Fruit fly (Drosophila melanogaster): ENCODE measurements around the gene CG43153.

The CG43153 gene

DNA sequence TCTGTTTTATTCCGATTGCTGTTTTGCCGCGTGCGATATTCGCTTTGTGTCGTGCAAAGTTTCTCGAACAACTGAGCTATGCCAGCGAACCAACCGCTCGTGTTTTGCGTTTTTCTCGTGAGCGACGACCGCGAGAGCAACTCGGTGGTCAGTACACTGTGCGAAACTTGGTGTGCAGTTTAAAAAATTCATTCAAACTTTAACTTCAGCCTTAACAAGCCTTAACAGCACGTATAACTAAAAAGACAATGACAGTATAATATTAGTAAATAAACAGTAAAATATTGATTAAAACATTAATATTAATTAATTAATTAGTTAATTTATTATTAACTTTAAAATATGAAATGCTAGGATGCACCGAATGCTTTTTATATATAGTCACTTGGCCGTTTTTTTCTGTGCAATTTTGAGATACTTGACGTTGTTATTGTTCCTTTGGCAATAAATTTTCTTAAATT lies 5.6 kb upstream of the CG43153 start, which contains the start of gene CG31705 (continued):
- peak; percentile 49 for TF ChIP-seq CG10209 (GFP tag; optimal IDR thresholded peaks at IDR 0.05)
- peak; percentile 41; the same call in 1 of the 2 replicates for TF ChIP-seq CG8765 (GFP tag; IDR thresholded peaks at IDR 0.05)
- TF ChIP-seq dmrt99B (tag; optimal IDR thresholded peaks at IDR 0.05): peak; percentile 60
- TF ChIP-seq Myb (GFP tag; optimal IDR thresholded peaks at IDR 0.05): no peak
- no peak for TF ChIP-seq nau (GFP tag; optimal IDR thresholded peaks at IDR 0.05)
- no peak for TF ChIP-seq CG9609 (GFP tag; optimal IDR thresholded peaks at IDR 0.05)
- TF ChIP-seq CG14710 (tag; optimal IDR thresholded peaks at IDR 0.05): no peak
- TF ChIP-seq CTCF (GFP tag; optimal IDR thresholded peaks at IDR 0.05): no peak
- TF ChIP-seq Fer2 (tag; optimal IDR thresholded peaks at IDR 0.05): no peak
- TF ChIP-seq CG5180 (GFP tag; optimal IDR thresholded peaks at IDR 0.05): no peak
- TF ChIP-seq pnt (GFP tag; optimal IDR thresholded peaks at IDR 0.05): no peak
- TF ChIP-seq gt (GFP tag; IDR thresholded peaks at IDR 0.05): no peak
- TF ChIP-seq sens (GFP tag): peak; percentile 63
- TF ChIP-seq CG15479 (GFP tag; optimal IDR thresholded peaks at IDR 0.05): no peak
- no peak for TF ChIP-seq ssp (GFP tag; IDR thresholded peaks at IDR 0.05)
- TF ChIP-seq Dip2 (GFP tag; IDR thresholded peaks at IDR 0.05): no peak
- no peak for TF ChIP-seq kay (GFP tag; optimal IDR thresholded peaks at IDR 0.05)
- TF ChIP-seq p53 (GFP tag; optimal IDR thresholded peaks at IDR 0.05): no peak
- no peak for TF ChIP-seq CG4282 (GFP tag; optimal IDR thresholded peaks at IDR 0.05)
- TF ChIP-seq CG6175 (GFP tag; IDR thresholded peaks at IDR 0.05): no peak
- no peak for TF ChIP-seq Hsf (GFP tag; optimal IDR thresholded peaks at IDR 0.05)
- peak; percentile 48; the same call in 1 of the 2 replicates for TF ChIP-seq Ada2b (GFP tag; IDR thresholded peaks at IDR 0.05)
- no peak for TF ChIP-seq Kr (GFP tag; optimal IDR thresholded peaks at IDR 0.05)
- no peak for TF ChIP-seq Camta (GFP tag; optimal IDR thresholded peaks at IDR 0.05)
- TF ChIP-seq CG9215 (GFP tag; IDR thresholded peaks at IDR 0.05): no peak
- peak; percentile 38 for TF ChIP-seq CG12391 (tag; optimal IDR thresholded peaks at IDR 0.05)
- no peak for TF ChIP-seq wek (GFP tag; optimal IDR thresholded peaks at IDR 0.05)
- no peak for TF ChIP-seq CG7357 (GFP tag; IDR thresholded peaks at IDR 0.05)
- no peak for TF ChIP-seq repo (GFP tag; optimal IDR thresholded peaks at IDR 0.05)
- TF ChIP-seq CG2889 (GFP tag; IDR thresholded peaks at IDR 0.05): no peak
- TF ChIP-seq lab (GFP tag; optimal IDR thresholded peaks at IDR 0.05): peak; percentile 48
- no peak for TF ChIP-seq seq (GFP tag; IDR thresholded peaks at IDR 0.05)
- 0 out of 2 replicates have a peak, but pooled peaks have one; percentile 31 for TF ChIP-seq CG3847 (GFP tag; IDR thresholded peaks at IDR 0.05)
- no peak for TF ChIP-seq CG8281 (tag; optimal IDR thresholded peaks at IDR 0.05)
- TF ChIP-seq MTF-1 (GFP tag; optimal IDR thresholded peaks at IDR 0.05; ENCODE audit: borderline replicate concordance): no peak
- TF ChIP-seq CG18476 (GFP tag; optimal IDR thresholded peaks at IDR 0.05): no peak
- peak; percentile 57 for TF ChIP-seq NFAT (GFP tag; IDR thresholded peaks at IDR 0.05)
- no peak for TF ChIP-seq pho (GFP tag; optimal IDR thresholded peaks at IDR 0.05)
- TF ChIP-seq HLH4C (GFP tag; IDR thresholded peaks at IDR 0.05; ENCODE audit: partially characterized antibody): no peak
- no peak for TF ChIP-seq gcm2 (GFP tag; optimal IDR thresholded peaks at IDR 0.05)
- TF ChIP-seq Sox100B (GFP tag; optimal IDR thresholded peaks at IDR 0.05): peak; percentile 60
- no peak for TF ChIP-seq CG2129 (GFP tag; IDR thresholded peaks at IDR 0.05; ENCODE audit: partially characterized antibody)
- TF ChIP-seq CG8359 (GFP tag; optimal IDR thresholded peaks at IDR 0.05; ENCODE audit: borderline replicate concordance): no peak
- no peak for TF ChIP-seq bbx (GFP tag; IDR thresholded peaks at IDR 0.05; ENCODE audit: partially characterized antibody)
- TF ChIP-seq CG10654 (GFP tag; optimal IDR thresholded peaks at IDR 0.05): peak; percentile 13
- TF ChIP-seq z (GFP tag; IDR thresholded peaks at IDR 0.05): no peak
- TF ChIP-seq slp2 (GFP tag; optimal IDR thresholded peaks at IDR 0.05): no peak
- TF ChIP-seq MBD-R2 (GFP tag; IDR thresholded peaks at IDR 0.05): no peak; the same call in 1 of the 2 replicates
- TF ChIP-seq CG8290 (GFP tag; optimal IDR thresholded peaks at IDR 0.05): no peak
- TF ChIP-seq CG8290 (tag; optimal IDR thresholded peaks at IDR 0.05): no peak
- no peak for TF ChIP-seq D19A (tag; optimal IDR thresholded peaks at IDR 0.05)
- no peak for TF ChIP-seq CG14965 (GFP tag; optimal IDR thresholded peaks at IDR 0.05; ENCODE audit: borderline replicate concordance)
